Worm (Caenorhabditis elegans): Measurements from ENCODE around the gene gcy-23.

Gene gcy-23

ce11 chrIV:3293800-3294493 is 4.8 kb upstream of the gcy-23 start:
- TF ChIP-seq alr-1 (tag; optimal IDR thresholded peaks at IDR 0.05; ENCODE audit: borderline replicate concordance) (peak; percentile 62), nhr-47 (tag; optimal IDR thresholded peaks at IDR 0.05) (no peak), efl-1 (optimal IDR thresholded peaks at IDR 0.05) (no peak), efl-1 (GFP tag; optimal IDR thresholded peaks at IDR 0.05 in 1 of 2) (peak in 1 of 2 experiments; percentile 79), jun-1 (tag; optimal IDR thresholded peaks at IDR 0.05) (no peak)

ce11 chrIV:3291977-3292561 is 2.9 kb upstream of the gcy-23 start, which contains the start of gene W08E12.8:
Gene W08E12.8, plus strand, starts transcription at chrIV:3292371.
- TF ChIP-seq sptf-1 (tag; optimal IDR thresholded peaks at IDR 0.05), result no peak
- no peak for TF ChIP-seq unc-130 (tag; optimal IDR thresholded peaks at IDR 0.05)
- peak; percentile 26 for TF ChIP-seq blmp-1 (tag; optimal IDR thresholded peaks at IDR 0.05)
- peak; percentile 70 for TF ChIP-seq nhr-85 (tag)
- TF ChIP-seq snu-23 (GFP tag; optimal IDR thresholded peaks at IDR 0.05), result peak; percentile 5
- TF ChIP-seq swsn-7 (tag; optimal IDR thresholded peaks at IDR 0.05), result no peak

- TF ChIP-seq lin-35 (GFP tag; optimal IDR thresholded peaks at IDR 0.05) (no peak), efl-1 (optimal IDR thresholded peaks at IDR 0.05) (no peak), efl-1 (GFP tag; optimal IDR thresholded peaks at IDR 0.05 in 1 of 2) (no peak), mdl-1 (tag; optimal IDR thresholded peaks at IDR 0.05) (no peak), C04F5.9 (tag; optimal IDR thresholded peaks at IDR 0.05) (no peak), sox-4 (tag; optimal IDR thresholded peaks at IDR 0.05) (no peak)
Observed at ce11 chrIV:3278822-3279221, 10.3 kb downstream of the gcy-23 start.

ce11 chrIV:3273295-3273694 is 15.8 kb downstream of the gcy-23 start, which contains the start of gene T26C12.3:
Gene T26C12.3, minus strand, starts transcription at chrIV:3273395.
- TF ChIP-seq nhr-47 (tag; optimal IDR thresholded peaks at IDR 0.05), result no peak
- TF ChIP-seq nhr-90 (tag; optimal IDR thresholded peaks at IDR 0.05; ENCODE audit: poor library complexity), result no peak
- TF ChIP-seq sptf-1 (tag; optimal IDR thresholded peaks at IDR 0.05), result no peak
- no peak for TF ChIP-seq pag-3 (tag; optimal IDR thresholded peaks at IDR 0.05; ENCODE audit: borderline replicate concordance, insufficient read depth)
- no peak for TF ChIP-seq ama-1 (optimal IDR thresholded peaks at IDR 0.05)
- no peak for TF ChIP-seq ces-1 (GFP tag; optimal IDR thresholded peaks at IDR 0.05)
- TF ChIP-seq nhr-12 (tag; optimal IDR thresholded peaks at IDR 0.05), result no peak
- no peak for TF ChIP-seq nhr-76 (tag; optimal IDR thresholded peaks at IDR 0.05)
- no peak for TF ChIP-seq mab-9 (GFP tag; IDR thresholded peaks at IDR 0.05)
- TF ChIP-seq nhr-11 (tag; optimal IDR thresholded peaks at IDR 0.05), result no peak
- TF ChIP-seq C04F5.9 (tag; optimal IDR thresholded peaks at IDR 0.05), result no peak
- TF ChIP-seq fos-1 (tag; optimal IDR thresholded peaks at IDR 0.05), result no peak

ce11 chrIV:3271342-3271741 is 17.8 kb downstream of the gcy-23 start:
- TF ChIP-seq tlp-1 (tag; optimal IDR thresholded peaks at IDR 0.05) (no peak), unc-30 (tag; optimal IDR thresholded peaks at IDR 0.05) (no peak), pag-3 (tag; optimal IDR thresholded peaks at IDR 0.05; ENCODE audit: borderline replicate concordance, insufficient read depth) (no peak)

- TF ChIP-seq Y116A8C.19 (tag; optimal IDR thresholded peaks at IDR 0.05; ENCODE audit: borderline replicate concordance) (no peak), aha-1 (tag; optimal IDR thresholded peaks at IDR 0.05) (no peak), nhr-84 (tag; optimal IDR thresholded peaks at IDR 0.05) (no peak), hlh-4 (tag; optimal IDR thresholded peaks at IDR 0.05) (no peak), lin-14 (GFP tag; optimal IDR thresholded peaks at IDR 0.05) (no peak), lin-35 (GFP tag; optimal IDR thresholded peaks at IDR 0.05) (no peak), mef-2 (tag; optimal IDR thresholded peaks at IDR 0.05) (no peak), jun-1 (tag; optimal IDR thresholded peaks at IDR 0.05) (no peak), fkh-10 (GFP tag; optimal IDR thresholded peaks at IDR 0.05) (no peak), rnt-1 (tag; optimal IDR thresholded peaks at IDR 0.05) (no peak), swsn-7 (tag; optimal IDR thresholded peaks at IDR 0.05) (no peak), unc-86 (tag; optimal IDR thresholded peaks at IDR 0.05) (no peak)
Observed at ce11 chrIV:3267581-3267980, 21.6 kb downstream of the gcy-23 start, which contains the start of gene clec-173. Gene clec-173, minus strand, starts transcription at chrIV:3267681.

Measured in whole organism, L1 larva.